Worm (Caenorhabditis elegans): ENCODE data around the gene B0507.1.

ce11 chrV:8768481-8768959, 7.8 kb upstream of the B0507.1 start, which contains the start of gene B0507.3:
- no peak for TF ChIP-seq tra-4 (tag; optimal IDR thresholded peaks at IDR 0.05)
- TF ChIP-seq pes-1 (GFP tag; IDR thresholded peaks at IDR 0.05): no peak
- TF ChIP-seq hnd-1 (tag; optimal IDR thresholded peaks at IDR 0.05): no peak
- no peak for TF ChIP-seq flt-1 (GFP tag; IDR thresholded peaks at IDR 0.05)
- no peak for TF ChIP-seq F13C5.2 (tag; optimal IDR thresholded peaks at IDR 0.05)
- TF ChIP-seq ama-1 (optimal IDR thresholded peaks at IDR 0.05): no peak
- TF ChIP-seq hmg-4 (GFP tag; optimal IDR thresholded peaks at IDR 0.05): no peak
- TF ChIP-seq ets-7 (tag; optimal IDR thresholded peaks at IDR 0.05): no peak
- no peak for TF ChIP-seq aly-1 (tag; optimal IDR thresholded peaks at IDR 0.05)
- no peak for TF ChIP-seq ceh-36 (tag; optimal IDR thresholded peaks at IDR 0.05)
- no peak for TF ChIP-seq ceh-13 (GFP tag; optimal IDR thresholded peaks at IDR 0.05)

All from whole organism, early embryonic.